Worm (Caenorhabditis elegans): ENCODE measurements around the gene ceh-62.

Gene ceh-62

ce11 chrII:10800209-10800608 lies 5.3 kb upstream of the ceh-62 start:
- peak; percentile 10 for TF ChIP-seq ceh-14 (tag; optimal IDR thresholded peaks at IDR 0.05)
- TF ChIP-seq unc-42 (tag; optimal IDR thresholded peaks at IDR 0.05), result peak; percentile 27
- TF ChIP-seq ama-1 (optimal IDR thresholded peaks at IDR 0.05), result no peak

ce11 chrII:10804442-10804841 lies 1.1 kb upstream of the ceh-62 start:
- TF ChIP-seq ahr-1 (tag; optimal IDR thresholded peaks at IDR 0.05) (no peak), C08G9.2 (tag; optimal IDR thresholded peaks at IDR 0.05) (no peak), che-1 (tag; optimal IDR thresholded peaks at IDR 0.05) (no peak), gmeb-2 (tag; optimal IDR thresholded peaks at IDR 0.05) (no peak), ceh-14 (tag; optimal IDR thresholded peaks at IDR 0.05) (peak; percentile 14), ceh-45 (GFP tag; IDR thresholded peaks at IDR 0.05) (no peak), hlh-15 (tag; optimal IDR thresholded peaks at IDR 0.05) (no peak), pros-1 (tag; optimal IDR thresholded peaks at IDR 0.05) (no peak), madf-2 (tag; optimal IDR thresholded peaks at IDR 0.05) (no peak), lim-6 (tag; optimal IDR thresholded peaks at IDR 0.05) (peak; percentile 61), F13H6.1 (tag; optimal IDR thresholded peaks at IDR 0.05) (no peak), rnt-1 (tag; optimal IDR thresholded peaks at IDR 0.05) (no peak), tbx-2 (tag; optimal IDR thresholded peaks at IDR 0.05) (no peak), pqm-1 (tag; optimal IDR thresholded peaks at IDR 0.05) (no peak), unc-55 (GFP tag; optimal IDR thresholded peaks at IDR 0.05) (no peak), T23F11.4 (GFP tag; optimal IDR thresholded peaks at IDR 0.05) (no peak), unc-42 (tag; optimal IDR thresholded peaks at IDR 0.05) (peak; percentile 8)

ce11 chrII:10804907-10805306 lies 630 bp upstream of the ceh-62 start:
- TF ChIP-seq Y22D7AL.16 (tag; optimal IDR thresholded peaks at IDR 0.05) (no peak), nfya-1 (tag; optimal IDR thresholded peaks at IDR 0.05) (peak; percentile 83)

- TF ChIP-seq unc-3 (GFP tag; conservative IDR thresholded peaks at IDR 0.05), result no peak
- TF ChIP-seq unc-3 (tag; optimal IDR thresholded peaks at IDR 0.05), result no peak
- TF ChIP-seq eyg-1 (tag; optimal IDR thresholded peaks at IDR 0.05), result no peak
- TF ChIP-seq ref-2 (tag; optimal IDR thresholded peaks at IDR 0.05), result no peak
- no peak for TF ChIP-seq sdc-2 (tag; optimal IDR thresholded peaks at IDR 0.05)
- TF ChIP-seq fkh-10 (GFP tag; optimal IDR thresholded peaks at IDR 0.05), result no peak
- no peak for TF ChIP-seq fax-1 (tag; optimal IDR thresholded peaks at IDR 0.05)
- TF ChIP-seq ama-1 (optimal IDR thresholded peaks at IDR 0.05), result no peak
- TF ChIP-seq lin-11 (tag; optimal IDR thresholded peaks at IDR 0.05), result no peak
- no peak for TF ChIP-seq odd-2 (tag; optimal IDR thresholded peaks at IDR 0.05)
- TF ChIP-seq elt-4 (tag; optimal IDR thresholded peaks at IDR 0.05), result no peak
- TF ChIP-seq elt-2 (tag; optimal IDR thresholded peaks at IDR 0.05), result no peak
- no peak for TF ChIP-seq hlh-8 (tag; optimal IDR thresholded peaks at IDR 0.05)
- no peak for TF ChIP-seq ceh-24 (tag; optimal IDR thresholded peaks at IDR 0.05)
- TF ChIP-seq hlh-13 (GFP tag; optimal IDR thresholded peaks at IDR 0.05), result no peak
- no peak for TF ChIP-seq ceh-18 (tag; optimal IDR thresholded peaks at IDR 0.05)
- TF ChIP-seq pax-1 (tag; optimal IDR thresholded peaks at IDR 0.05), result no peak
Observed at ce11 chrII:10808708-10809343, 3.3 kb downstream of the ceh-62 start, which contains the start of gene R06F6.14. Gene R06F6.14 (plus strand): TSS chrII:10809293.

ce11 chrII:10810690-10811089 lies 5.2 kb downstream of the ceh-62 start, which contains the start of gene msrp-7:
Gene msrp-7 (plus strand): TSS chrII:10810990.
- TF ChIP-seq dmd-4 (tag; optimal IDR thresholded peaks at IDR 0.05; ENCODE audit: borderline replicate concordance), result no peak
- TF ChIP-seq ama-1 (optimal IDR thresholded peaks at IDR 0.05), result no peak
- TF ChIP-seq tbx-2 (tag; optimal IDR thresholded peaks at IDR 0.05), result no peak
- no peak for TF ChIP-seq ceh-45 (GFP tag; IDR thresholded peaks at IDR 0.05)

All from whole organism, late embryonic.